Fruit fly (Drosophila melanogaster): ENCODE data around the gene CG3436.

- no peak for TF ChIP-seq CG8632 (GFP tag; optimal IDR thresholded peaks at IDR 0.05)
- TF ChIP-seq CG31627 (GFP tag; optimal IDR thresholded peaks at IDR 0.05) = no peak
- no peak for TF ChIP-seq CG10669 (GFP tag; optimal IDR thresholded peaks at IDR 0.05)
- TF ChIP-seq Sox14 (GFP tag; optimal IDR thresholded peaks at IDR 0.05) = no peak
- TF ChIP-seq CG16779 (tag; optimal IDR thresholded peaks at IDR 0.05) = no peak
- TF ChIP-seq Sox15 (GFP tag; optimal IDR thresholded peaks at IDR 0.05) = no peak
- TF ChIP-seq net (GFP tag; optimal IDR thresholded peaks at IDR 0.05) = no peak
- no peak for TF ChIP-seq CG10631 (GFP tag; optimal IDR thresholded peaks at IDR 0.05)
- no peak for TF ChIP-seq CG3032 (tag; optimal IDR thresholded peaks at IDR 0.05)
- no peak for TF ChIP-seq fd59A (GFP tag; optimal IDR thresholded peaks at IDR 0.05)
These were observed 565 bp upstream of the CG3436 start, which contains the start of gene Pus10 for dm6 chr2L:155215-155712.

All from whole organism, prepupa.